Fruit fly (Drosophila melanogaster) whole organism, embryonic: Measurements from ENCODE around the gene car.

Experiments
- Atf3 ChIP-seq: fragments of 200-800 bp; sonication (Bioruptor generic); optimal IDR thresholded peaks from 3 replicates; lab custom pipeline; 2016; ENCODE audit warnings: missing biosample characterization, missing genetic modification characterization
- CG11085 ChIP-seq: fragments of 200-800 bp; sonication (Bioruptor generic); IDR thresholded peaks from 2 replicates; pipeline ENCODE4 v1.3.6; 2022; ENCODE audit warnings: missing biosample characterization, missing genetic modification characterization
- CG11560 ChIP-seq: fragments of 200-800 bp; sonication (Bioruptor generic); IDR thresholded peaks from 3 replicates; pipeline ENCODE4 v1.3.6; 2022; ENCODE audit warnings: missing biosample characterization, missing genetic modification characterization
- CG9215 ChIP-seq: fragments of 200-800 bp; sonication (Bioruptor generic); IDR thresholded peaks from 2 replicates; pipeline ENCODE4 v1.3.6; 2022; ENCODE audit warnings: missing biosample characterization, missing genetic modification characterization
- Dref ChIP-seq: fragments of 200-800 bp; sonication (Bioruptor generic); IDR thresholded peaks from 2 replicates; pipeline ENCODE4 v1.3.6; 2022; ENCODE audit warnings: missing biosample characterization, missing genetic modification characterization
- Pdp1 ChIP-seq, 2 experiments: fragments of 200-800 bp; sonication (Bioruptor generic); optimal IDR thresholded peaks; 3 replicates each; lab custom pipeline; 2016; ENCODE audit warnings: missing biosample characterization in 2 of 2, missing genetic modification characterization in 2 of 2, mild to moderate bottlenecking in 1 of 2, moderate library complexity in 1 of 2
- org-1 ChIP-seq: fragments of 200-800 bp; sonication (Bioruptor generic); optimal IDR thresholded peaks from 2 replicates; lab custom pipeline; 2017; ENCODE audit warnings: missing biosample characterization, missing genetic modification characterization
- slbo ChIP-seq: fragments of 200-800 bp; sonication (Bioruptor generic); IDR thresholded peaks from 2 replicates; pipeline ENCODE4 v1.3.6; 2022; ENCODE audit warnings: missing biosample characterization, missing genetic modification characterization

dm6 chrX:19521753-19522383 lies 44.0 kb upstream of the car start, which contains the start of the genes Idh3a and CoRest:
- peak in 1 of 2 experiments; percentile 36 for TF ChIP-seq Pdp1 (GFP tag; optimal IDR thresholded peaks at IDR 0.05; lab: Kevin White, UChicago)
- no peak for TF ChIP-seq Atf3 (GFP tag; lab: Kevin White, UChicago)
- TF ChIP-seq CG11085 = no peak
- peak; percentile 76 for TF ChIP-seq Dref (GFP tag; lab: Robert Waterston, UW)
- peak; percentile 54 for TF ChIP-seq CG9215
- TF ChIP-seq org-1 (GFP tag; lab: Kevin White, UChicago) = no peak
- peak; percentile 57; the same call in 1 of the 3 replicates for TF ChIP-seq CG11560 (tag; lab: Robert Waterston, UW)
- TF ChIP-seq slbo = peak; percentile 39; the same call in 1 of the 2 replicates
